Fruit fly (Drosophila melanogaster): ENCODE measurements around the gene Nup358.

DNA sequence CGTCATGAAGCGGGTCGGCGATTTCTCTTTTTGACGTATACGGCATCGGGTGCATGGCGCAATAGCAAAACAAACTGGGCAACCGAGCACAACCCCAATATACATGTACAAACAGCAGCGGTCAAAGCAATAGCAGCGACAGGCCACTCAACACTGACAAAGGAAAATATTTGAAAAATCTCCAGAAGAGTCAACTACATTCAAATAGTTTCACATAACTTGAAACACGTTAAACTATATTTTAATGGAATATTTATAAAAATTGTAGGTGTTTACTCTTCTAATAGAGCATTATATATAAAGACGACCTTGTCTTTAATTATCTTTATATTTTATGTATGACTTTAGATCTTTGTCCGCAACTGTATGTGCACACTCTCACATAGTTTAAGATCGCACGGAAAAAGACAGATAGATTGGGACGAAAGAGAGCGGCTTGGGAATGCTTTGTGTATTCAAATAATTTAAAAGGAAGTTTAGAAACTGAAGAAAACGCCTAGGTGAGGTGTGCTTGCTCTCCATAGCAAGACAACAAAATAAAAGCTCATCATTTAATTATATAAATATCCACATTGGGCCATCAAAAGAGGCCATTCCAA lies 41.6 kb upstream of the Nup358 start:
- TF ChIP-seq Dll (optimal IDR thresholded peaks at IDR 0.05): no peak
- no peak for TF ChIP-seq psq (optimal IDR thresholded peaks at IDR 0.05)

Measured in whole organism.